Worm (Caenorhabditis elegans): ENCODE data around the gene Y105C5A.9.
"Not testable (repeated sequence)": the region's sequence is repeated elsewhere in the genome, so short reads cannot be mapped to it uniquely, and the experiment has no call there.

The Y105C5A.9 gene

DNA sequence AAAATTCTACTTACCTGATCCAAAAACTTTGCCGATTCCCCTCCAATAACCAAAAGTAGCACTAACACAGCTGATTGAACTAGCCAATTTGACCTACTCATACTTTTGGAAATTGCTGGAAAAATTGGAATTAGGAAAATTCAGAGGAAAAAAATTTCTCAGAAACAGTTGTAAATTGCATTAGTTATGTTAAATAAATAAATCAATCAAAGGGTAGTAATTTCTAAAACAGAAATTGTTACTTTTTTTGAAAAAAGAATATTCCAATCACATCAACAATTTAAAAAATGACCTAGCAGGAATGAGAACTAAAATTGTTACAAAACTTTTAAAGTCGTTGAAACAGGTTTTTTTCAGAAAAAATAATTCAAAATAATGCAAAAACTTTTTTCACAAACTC, 14.3 kb upstream of the Y105C5A.9 start, which contains the start of gene Y105C5A.8:
Y105C5A.8 (minus strand) TSS at position 101 of the 400 bp plus-strand sequence.
- TF ChIP-seq klf-2 (GFP tag; conservative IDR thresholded peaks at IDR 0.05) (no peak), ref-1 (GFP tag; conservative IDR thresholded peaks at IDR 0.05) (no peak), tab-1 (GFP tag; IDR thresholded peaks at IDR 0.05) (no peak), med-1 (GFP tag; optimal IDR thresholded peaks at IDR 0.05; ENCODE audit: insufficient read depth) (no peak), T22C8.4 (GFP tag; IDR thresholded peaks at IDR 0.05) (no peak), ztf-23 (GFP tag; IDR thresholded peaks at IDR 0.05) (no peak), flt-1 (GFP tag; IDR thresholded peaks at IDR 0.05) (no peak), ztf-29 (GFP tag; IDR thresholded peaks at IDR 0.05) (no peak), cog-1 (tag; optimal IDR thresholded peaks at IDR 0.05) (no peak)

DNA sequence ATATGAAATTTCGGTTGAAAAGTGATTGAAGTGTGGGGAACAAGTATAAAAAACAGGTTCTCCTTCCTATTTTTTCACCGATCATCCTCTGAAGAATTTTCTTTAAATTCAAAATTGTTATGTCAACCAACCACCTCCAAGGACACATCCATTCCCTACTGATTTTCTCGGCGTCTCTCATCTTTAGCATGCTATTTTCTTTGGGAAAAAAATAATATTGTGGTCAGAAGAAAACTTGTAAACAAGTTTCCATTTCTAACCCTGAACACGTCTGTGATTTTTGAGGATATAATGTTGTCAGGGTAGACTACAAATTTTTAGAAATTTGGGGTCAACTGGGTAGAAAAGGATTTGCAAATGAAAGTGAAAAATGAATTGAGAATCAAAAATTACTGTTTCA, 13.7 kb upstream of the Y105C5A.9 start:
- TF ChIP-seq flt-1 (GFP tag; IDR thresholded peaks at IDR 0.05) (no peak), med-1 (GFP tag; optimal IDR thresholded peaks at IDR 0.05; ENCODE audit: insufficient read depth) (no peak), ref-1 (GFP tag; conservative IDR thresholded peaks at IDR 0.05) (no peak), ztf-23 (GFP tag; IDR thresholded peaks at IDR 0.05) (no peak), tab-1 (GFP tag; IDR thresholded peaks at IDR 0.05) (no peak)

DNA sequence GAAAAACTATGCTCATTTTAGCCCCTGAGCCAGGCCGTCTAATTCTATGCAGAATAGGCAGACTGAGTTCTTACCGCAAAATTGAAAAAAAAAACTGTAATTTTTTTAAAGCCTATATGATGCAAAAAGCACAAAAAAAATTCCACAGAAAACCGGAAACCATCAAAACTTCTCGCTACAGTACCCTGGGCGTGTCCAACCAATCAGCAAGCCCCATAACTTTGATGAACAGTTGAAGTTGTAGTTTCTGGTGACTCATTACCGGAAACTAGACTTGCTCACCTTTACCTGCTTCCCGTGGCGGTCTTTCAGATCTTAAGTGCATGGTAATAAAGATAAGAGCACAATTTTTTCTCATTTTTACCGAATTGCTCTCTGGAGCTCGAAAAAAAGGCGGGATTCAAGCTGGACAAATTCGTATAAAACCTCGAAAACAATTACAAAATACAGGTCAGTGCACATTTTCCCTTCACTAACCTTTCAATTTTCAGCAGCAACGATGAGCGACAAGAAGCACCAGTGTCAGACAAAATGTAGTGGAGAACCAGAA, 3.0 kb downstream of the Y105C5A.9 start, which contains the start of gene Y105C5A.1274:
Y105C5A.1274 (plus strand) TSS at position 500 of the 550 bp plus-strand sequence.
- not testable (repeated sequence) for TF ChIP-seq flt-1 (GFP tag; IDR thresholded peaks at IDR 0.05); T22C8.4 (GFP tag; IDR thresholded peaks at IDR 0.05); cog-1 (tag; optimal IDR thresholded peaks at IDR 0.05)

DNA sequence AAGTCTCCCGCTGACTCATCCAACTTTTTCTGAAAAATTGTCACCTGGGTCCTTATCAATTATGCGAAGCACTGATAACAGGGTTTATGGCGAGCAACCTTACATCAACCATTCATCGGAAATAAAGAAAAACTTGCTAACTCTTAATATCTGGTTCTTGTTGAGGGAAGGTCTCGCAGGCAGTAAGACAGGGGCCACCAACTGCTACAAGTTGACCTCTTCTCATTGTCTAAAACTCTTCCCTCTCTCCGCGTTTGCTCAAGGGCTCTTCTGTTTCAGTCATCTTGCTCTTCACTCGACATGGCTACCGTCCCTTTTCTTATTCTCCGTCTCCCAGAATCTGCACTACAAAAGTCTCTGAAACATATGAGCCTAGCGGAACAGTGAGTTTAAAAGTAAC, 4.1 kb downstream of the Y105C5A.9 start, which contains the start of gene Y105C5A.10:
Y105C5A.10 (plus strand) TSS at position 301 of the 400 bp plus-strand sequence.
- TF ChIP-seq klf-2 (GFP tag; conservative IDR thresholded peaks at IDR 0.05); med-1 (GFP tag; optimal IDR thresholded peaks at IDR 0.05; ENCODE audit: insufficient read depth); cog-1 (tag; optimal IDR thresholded peaks at IDR 0.05): not testable (repeated sequence)

DNA sequence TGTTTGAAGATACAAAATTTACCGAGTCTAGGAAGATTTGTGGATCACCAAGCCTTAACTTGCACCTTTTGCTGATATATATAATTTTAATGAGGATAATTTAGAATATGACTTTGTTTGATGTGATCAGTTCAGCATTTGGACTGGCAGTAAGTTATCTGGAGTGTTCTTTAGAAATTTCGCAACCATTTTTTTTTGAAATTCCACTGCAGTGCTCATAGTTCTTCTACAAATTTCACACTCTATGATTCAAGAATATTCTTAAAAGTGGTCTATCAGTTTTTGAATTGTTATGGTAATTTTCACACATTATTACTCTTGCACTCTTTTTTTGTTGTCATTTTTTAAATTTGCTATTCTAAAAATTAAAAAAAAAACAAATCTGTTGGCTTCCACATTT, 7.9 kb downstream of the Y105C5A.9 start:
- TF ChIP-seq flt-1 (GFP tag; IDR thresholded peaks at IDR 0.05): no peak

DNA sequence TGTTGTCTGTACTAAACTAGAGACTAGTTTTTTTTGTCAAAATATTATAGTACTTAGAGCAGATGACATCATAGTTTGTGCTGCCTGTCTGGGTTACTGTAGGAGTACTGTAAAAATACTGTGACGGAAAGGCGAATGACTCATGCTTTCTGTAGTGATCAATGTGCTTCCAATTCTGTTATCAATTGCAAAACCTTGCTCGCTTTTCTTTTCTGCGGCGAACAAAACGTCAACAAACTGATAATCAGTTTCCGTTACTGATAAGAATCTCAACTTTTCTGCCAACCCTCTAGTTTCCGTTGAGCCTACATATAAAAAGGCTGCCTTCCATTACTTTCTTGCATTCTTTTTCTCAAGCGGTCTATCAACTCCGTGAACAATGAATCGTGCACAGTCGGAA, 9.5 kb downstream of the Y105C5A.9 start, which contains the start of gene Y105C5A.13:
Y105C5A.13 (plus strand) TSS at position 380 of the 400 bp plus-strand sequence.
- TF ChIP-seq med-1 (GFP tag; optimal IDR thresholded peaks at IDR 0.05; ENCODE audit: insufficient read depth) (no peak), T22C8.4 (GFP tag; IDR thresholded peaks at IDR 0.05) (no peak), cog-1 (tag; optimal IDR thresholded peaks at IDR 0.05) (no peak), ztf-23 (GFP tag; IDR thresholded peaks at IDR 0.05) (no peak), flt-1 (GFP tag; IDR thresholded peaks at IDR 0.05) (no peak), ztf-29 (GFP tag; IDR thresholded peaks at IDR 0.05) (no peak), ref-1 (GFP tag; conservative IDR thresholded peaks at IDR 0.05) (no peak), tab-1 (GFP tag; IDR thresholded peaks at IDR 0.05) (no peak)

DNA sequence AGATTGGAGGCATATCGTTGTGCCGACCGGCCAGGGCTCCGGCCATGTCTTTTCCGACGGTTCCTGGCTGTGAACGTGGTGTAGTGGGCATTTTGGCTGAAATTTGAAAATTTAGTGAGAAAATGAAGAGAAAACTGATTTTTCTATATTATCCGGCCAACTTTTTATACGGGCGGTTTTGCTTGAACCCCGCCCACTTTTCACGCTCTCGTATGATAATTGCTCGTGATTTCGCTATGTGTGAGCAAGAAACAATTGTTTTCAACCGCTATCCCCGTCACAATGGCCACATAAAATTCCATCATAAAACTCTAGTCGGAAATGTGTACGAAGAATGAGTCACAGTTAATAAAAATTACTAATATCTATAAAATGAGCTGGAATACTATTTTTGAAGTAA, 10.4 kb downstream of the Y105C5A.9 start, which contains the start of gene Y105C5A.12:
Y105C5A.12 (minus strand) TSS at position 101 of the 400 bp plus-strand sequence.
- TF ChIP-seq T22C8.4, flt-1, ztf-29 (GFP tag; IDR thresholded peaks at IDR 0.05): not testable (repeated sequence)

DNA sequence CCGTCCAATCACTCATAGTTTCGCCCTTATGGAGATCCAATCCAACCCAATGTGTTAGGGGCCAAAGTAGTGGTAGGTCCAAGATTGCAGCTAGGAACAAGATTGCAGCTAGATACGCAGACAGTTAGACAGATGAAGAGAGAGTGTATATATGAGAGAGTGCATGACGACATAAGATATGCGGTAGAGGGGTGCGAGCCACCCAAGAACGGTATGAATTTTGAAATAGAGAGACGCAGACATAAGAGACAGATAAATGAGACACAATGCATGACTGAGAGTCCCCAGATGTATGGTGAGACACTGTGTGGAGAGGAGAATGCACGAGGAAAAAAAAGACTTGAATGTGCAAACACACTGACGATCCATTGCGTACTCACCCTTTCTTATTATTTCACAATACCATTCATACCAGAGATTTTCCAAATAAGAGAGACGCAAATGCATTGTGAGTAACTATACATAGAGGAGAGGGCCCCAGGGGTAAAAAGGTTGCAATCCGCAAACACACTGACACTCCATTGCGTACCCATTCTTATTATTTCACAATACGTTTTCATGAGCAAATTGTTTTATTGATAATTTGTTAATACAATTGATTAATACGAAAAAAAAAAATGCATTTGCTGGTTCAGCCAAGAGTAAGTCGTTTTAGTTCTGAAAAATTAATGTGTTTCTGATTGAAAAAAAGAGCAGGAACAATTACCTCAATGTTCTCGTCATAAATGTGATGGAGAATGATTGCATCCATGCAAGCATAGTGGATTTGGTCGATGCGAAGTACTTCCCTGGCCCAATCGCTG, 15.3 kb downstream of the Y105C5A.9 start, which contains the start of the genes Y105C5A.1268 and Y105C5A.1272:
Y105C5A.1268 (minus strand) TSS at position 51 of the 803 bp plus-strand sequence.
Y105C5A.1272 (plus strand) TSS at position 575 of the 803 bp plus-strand sequence.
- TF ChIP-seq flt-1 (GFP tag; IDR thresholded peaks at IDR 0.05) (peak; percentile 61; the same call in 1 of the 2 replicates), cog-1 (tag; optimal IDR thresholded peaks at IDR 0.05) (peak; percentile 64), ztf-23 (GFP tag; IDR thresholded peaks at IDR 0.05) (peak; percentile 41; the same call in 1 of the 2 replicates)

DNA sequence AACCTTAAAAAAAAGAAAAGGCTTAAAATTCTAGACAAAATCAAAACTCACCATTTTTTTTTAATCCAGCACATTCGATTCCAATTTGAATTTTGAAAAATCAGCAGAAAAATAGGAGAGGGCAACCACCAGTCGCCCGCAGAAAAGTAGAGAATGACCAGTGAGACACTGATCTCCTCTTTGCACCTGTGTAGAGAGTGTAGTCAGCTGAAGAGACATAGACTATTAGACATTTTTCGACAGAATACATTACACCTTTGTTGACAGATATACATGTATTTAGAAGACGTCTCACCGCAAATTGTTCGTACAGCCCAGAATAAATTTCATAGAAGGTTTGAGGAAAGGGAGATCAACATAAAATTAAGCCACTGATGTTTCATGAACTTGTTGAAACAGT, 16.9 kb downstream of the Y105C5A.9 start:
- TF ChIP-seq ztf-23 (GFP tag; IDR thresholded peaks at IDR 0.05) (no peak), T22C8.4 (GFP tag; IDR thresholded peaks at IDR 0.05) (no peak), klf-2 (GFP tag; conservative IDR thresholded peaks at IDR 0.05) (no peak), med-1 (GFP tag; optimal IDR thresholded peaks at IDR 0.05; ENCODE audit: insufficient read depth) (no peak), ref-1 (GFP tag; conservative IDR thresholded peaks at IDR 0.05) (no peak), tab-1 (GFP tag; IDR thresholded peaks at IDR 0.05) (no peak), cog-1 (tag; optimal IDR thresholded peaks at IDR 0.05) (no peak)

DNA sequence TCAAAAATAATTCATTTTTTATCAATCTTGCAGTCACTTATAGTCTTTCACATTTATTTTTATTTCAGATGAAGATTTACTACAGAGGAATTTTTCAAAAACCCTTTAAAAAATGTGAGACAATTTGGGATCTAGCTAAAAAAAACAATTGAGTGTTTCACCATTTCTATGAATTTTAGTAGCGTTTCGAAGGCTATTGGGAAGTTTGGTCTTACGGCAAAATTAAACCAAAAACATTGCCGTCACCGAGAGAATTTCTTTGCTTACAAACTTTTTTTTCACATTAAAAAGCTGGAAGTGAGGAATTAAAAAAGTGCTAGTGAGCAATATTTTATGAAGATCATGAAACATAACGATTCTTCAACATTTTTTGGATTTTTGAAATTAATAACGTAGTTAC, 27.1 kb downstream of the Y105C5A.9 start:
- no peak for TF ChIP-seq klf-2 (GFP tag; conservative IDR thresholded peaks at IDR 0.05)
- no peak for TF ChIP-seq flt-1 (GFP tag; IDR thresholded peaks at IDR 0.05)
- no peak for TF ChIP-seq ref-1 (GFP tag; conservative IDR thresholded peaks at IDR 0.05)
- no peak for TF ChIP-seq med-1 (GFP tag; optimal IDR thresholded peaks at IDR 0.05; ENCODE audit: insufficient read depth)
- no peak for TF ChIP-seq T22C8.4 (GFP tag; IDR thresholded peaks at IDR 0.05)
- TF ChIP-seq tab-1 (GFP tag; IDR thresholded peaks at IDR 0.05): no peak
- no peak for TF ChIP-seq ztf-23 (GFP tag; IDR thresholded peaks at IDR 0.05)
- TF ChIP-seq cog-1 (tag; optimal IDR thresholded peaks at IDR 0.05): no peak
- TF ChIP-seq ztf-29 (GFP tag; IDR thresholded peaks at IDR 0.05): no peak

All from whole organism, midembryonic.